Fruit fly (Drosophila melanogaster) whole organism, embryonic: Measurements from ENCODE around the gene Ctr1A.

ENCODE experiments used
- CG10431 ChIP-seq: fragments of 200-800 bp; sonication (Bioruptor generic); optimal IDR thresholded peaks from 3 replicates; lab custom pipeline; 2018; ENCODE audit warnings: missing biosample characterization, mild to moderate bottlenecking, missing genetic modification characterization
- CG10543 ChIP-seq: fragments of 200-800 bp; sonication (Bioruptor generic); optimal IDR thresholded peaks from 3 replicates; lab custom pipeline; 2017; ENCODE audit warnings: missing biosample characterization, mild to moderate bottlenecking, missing genetic modification characterization, moderate library complexity
- CG10959 ChIP-seq: fragments of 200-800 bp; sonication (Bioruptor generic); IDR thresholded peaks from 2 replicates; pipeline ENCODE4 v1.3.6; 2022; ENCODE audit warnings: missing biosample characterization, missing genetic modification characterization
- CG12155 ChIP-seq: fragments of 200-800 bp; sonication (Bioruptor generic); optimal IDR thresholded peaks from 3 replicates; lab custom pipeline; 2016; ENCODE audit warnings: missing biosample characterization, missing genetic modification characterization
- CG13424 ChIP-seq: fragments of 200-800 bp; sonication (Bioruptor generic); optimal IDR thresholded peaks from 2 replicates; lab custom pipeline; 2019; ENCODE audit warnings: missing biosample characterization, mild to moderate bottlenecking, missing genetic modification characterization, moderate library complexity
- CG15479 ChIP-seq: fragments of 200-800 bp; sonication (Bioruptor generic); optimal IDR thresholded peaks from 3 replicates; lab custom pipeline; 2019; ENCODE audit warnings: missing biosample characterization, mild to moderate bottlenecking, missing genetic modification characterization, moderate library complexity
- CG17361 ChIP-seq: fragments of 200-800 bp; sonication (Bioruptor generic); IDR thresholded peaks from 3 replicates; pipeline ENCODE4 v1.3.6; 2022; ENCODE audit warnings: missing biosample characterization, missing genetic modification characterization
- CG17385 ChIP-seq: fragments of 200-800 bp; sonication (Bioruptor generic); optimal IDR thresholded peaks from 3 replicates; lab custom pipeline; 2018; ENCODE audit warnings: missing biosample characterization, mild to moderate bottlenecking, missing genetic modification characterization
- CG18262 ChIP-seq: fragments of 200-800 bp; optimal IDR thresholded peaks from 3 replicates; lab custom pipeline; 2019; ENCODE audit warnings: missing biosample characterization, mild to moderate bottlenecking, missing genetic modification characterization, moderate library complexity
- CG2199 ChIP-seq: fragments of 200-800 bp; sonication (Bioruptor generic); IDR thresholded peaks from 3 replicates; pipeline ENCODE4 v1.3.6; 2022; ENCODE audit warnings: missing biosample characterization, missing genetic modification characterization
- CG3065 ChIP-seq: fragments of 200-800 bp; sonication (Bioruptor generic); optimal IDR thresholded peaks from 2 replicates; lab custom pipeline; 2016; ENCODE audit warnings: missing biosample characterization, missing genetic modification characterization
- CG32532 ChIP-seq: fragments of 200-800 bp; sonication (Bioruptor generic); IDR thresholded peaks from 2 replicates; pipeline ENCODE4 v1.3.6; 2022; ENCODE audit warnings: missing biosample characterization, missing genetic modification characterization
- CG33557 ChIP-seq: fragments of 200-800 bp; sonication (Bioruptor generic); optimal IDR thresholded peaks from 2 replicates; lab custom pipeline; 2019; ENCODE audit warnings: missing biosample characterization, mild to moderate bottlenecking, missing genetic modification characterization, moderate library complexity
- CG42726 ChIP-seq: fragments of 200-800 bp; sonication (Bioruptor generic); IDR thresholded peaks from 2 replicates; pipeline ENCODE4 v1.3.6; 2022; ENCODE audit warnings: missing biosample characterization, missing genetic modification characterization; ENCODE audit not compliant: partially characterized antibody
- CG4617 ChIP-seq: fragments of 200-800 bp; sonication (Bioruptor generic); optimal IDR thresholded peaks from 3 replicates; lab custom pipeline; 2016; ENCODE audit warnings: missing biosample characterization, missing genetic modification characterization, borderline replicate concordance
- CG4820 ChIP-seq: fragments of 200-800 bp; sonication (Bioruptor generic); optimal IDR thresholded peaks from 3 replicates; lab custom pipeline; 2016; ENCODE audit warnings: missing biosample characterization, missing genetic modification characterization
- CG6683 ChIP-seq: fragments of 200-800 bp; sonication (Bioruptor generic); optimal IDR thresholded peaks from 2 replicates; lab custom pipeline; 2017; ENCODE audit warnings: missing biosample characterization, mild to moderate bottlenecking, missing genetic modification characterization, missing genetic modification reagents
- CG6813 ChIP-seq: fragments of 200-800 bp; sonication (Bioruptor generic); optimal IDR thresholded peaks from 2 replicates; lab custom pipeline; 2017; ENCODE audit warnings: missing biosample characterization, missing genetic modification characterization, mild to moderate bottlenecking, moderate library complexity, missing genetic modification reagents
- CG8765 ChIP-seq: fragments of 200-800 bp; sonication (Bioruptor generic); IDR thresholded peaks from 2 replicates; pipeline ENCODE4 v1.3.6; 2022; ENCODE audit warnings: missing biosample characterization, missing genetic modification characterization
- CG8944 ChIP-seq: fragments of 200-800 bp; sonication (Bioruptor generic); optimal IDR thresholded peaks from 3 replicates; lab custom pipeline; 2016; ENCODE audit warnings: missing biosample characterization, missing genetic modification characterization
- CG9215 ChIP-seq: fragments of 200-800 bp; sonication (Bioruptor generic); IDR thresholded peaks from 2 replicates; pipeline ENCODE4 v1.3.6; 2022; ENCODE audit warnings: missing biosample characterization, missing genetic modification characterization
- Doc2 ChIP-seq: fragments of 200-800 bp; sonication (Bioruptor generic); IDR thresholded peaks from 2 replicates; pipeline ENCODE4 v1.3.6; 2022; ENCODE audit warnings: missing biosample characterization, missing genetic modification characterization
- Gsc ChIP-seq: fragments of 200-800 bp; sonication (Bioruptor generic); IDR thresholded peaks from 2 replicates; pipeline ENCODE4 v1.3.6; 2022; ENCODE audit warnings: missing biosample characterization, missing genetic modification characterization
- H2.0 ChIP-seq: fragments of 200-800 bp; sonication (Bioruptor generic); IDR thresholded peaks from 2 replicates; pipeline ENCODE4 v1.3.6; 2022; ENCODE audit warnings: missing biosample characterization, missing genetic modification characterization
- Hmx ChIP-seq: fragments of 200-800 bp; sonication (Bioruptor generic); optimal IDR thresholded peaks from 2 replicates; lab custom pipeline; 2016; ENCODE audit warnings: missing biosample characterization, missing genetic modification characterization
- Oaz ChIP-seq: fragments of 200-800 bp; sonication (Bioruptor generic); IDR thresholded peaks from 2 replicates; pipeline ENCODE4 v1.3.6; 2022; ENCODE audit warnings: missing biosample characterization, missing genetic modification characterization
- Ptx1 ChIP-seq: fragments of 200-800 bp; sonication (Bioruptor generic); IDR thresholded peaks from 2 replicates; pipeline ENCODE4 v1.3.6; 2022; ENCODE audit warnings: missing biosample characterization, missing genetic modification characterization
- Ssrp ChIP-seq: fragments of 200-800 bp; sonication (Bioruptor generic); optimal IDR thresholded peaks from 2 replicates; lab custom pipeline; 2018; ENCODE audit warnings: missing biosample characterization, mild to moderate bottlenecking, missing genetic modification characterization, moderate library complexity
- ab ChIP-seq: fragments of 200-800 bp; sonication (Bioruptor generic); optimal IDR thresholded peaks from 2 replicates; lab custom pipeline; 2016; ENCODE audit warnings: missing biosample characterization, missing genetic modification characterization
- ara ChIP-seq: fragments of 200-800 bp; sonication (Bioruptor generic); IDR thresholded peaks from 2 replicates; pipeline ENCODE4 v1.3.6; 2022; ENCODE audit warnings: missing biosample characterization, missing genetic modification characterization
- bab2 ChIP-seq: fragments of 200-800 bp; sonication (Bioruptor generic); optimal IDR thresholded peaks from 2 replicates; lab custom pipeline; 2016; ENCODE audit warnings: missing biosample characterization, missing genetic modification characterization
- bbx ChIP-seq: fragments of 200-800 bp; sonication (Bioruptor generic); IDR thresholded peaks from 2 replicates; pipeline ENCODE4 v1.3.6; 2022; ENCODE audit warnings: missing biosample characterization, missing genetic modification characterization; ENCODE audit not compliant: partially characterized antibody
- cato ChIP-seq: fragments of 200-800 bp; sonication (Bioruptor generic); optimal IDR thresholded peaks from 2 replicates; lab custom pipeline; 2016; ENCODE audit warnings: missing biosample characterization, missing genetic modification characterization, borderline replicate concordance
- caup ChIP-seq: fragments of 200-800 bp; sonication (Bioruptor generic); optimal IDR thresholded peaks from 3 replicates; lab custom pipeline; 2017; ENCODE audit warnings: missing biosample characterization, mild to moderate bottlenecking, missing genetic modification characterization, moderate library complexity; ENCODE audit not compliant: severe bottlenecking
- danr ChIP-seq: fragments of 200-800 bp; sonication (Bioruptor generic); IDR thresholded peaks from 2 replicates; pipeline ENCODE4 v1.3.6; 2022; ENCODE audit warnings: missing biosample characterization, missing genetic modification characterization
- dpn ChIP-seq, 2 experiments: fragments of 200-800 bp; sonication (Bioruptor generic); optimal IDR thresholded peaks; 3 replicates each; lab custom pipeline; 2016; ENCODE audit warnings: missing biosample characterization in 2 of 2, missing genetic modification characterization in 2 of 2
- eve ChIP-seq, 2 experiments: fragments of >200 bp; optimal IDR thresholded peaks; 2 replicates each; lab custom pipeline; 2017; ENCODE audit warnings: missing biosample characterization in 2 of 2, missing genetic modification characterization in 2 of 2
- gfzf ChIP-seq: fragments of 200-800 bp; sonication (Bioruptor generic); optimal IDR thresholded peaks from 2 replicates; lab custom pipeline; 2016; ENCODE audit warnings: missing biosample characterization, mild to moderate bottlenecking, missing genetic modification characterization, moderate library complexity
- gro ChIP-seq: fragments of 200-800 bp; sonication (Bioruptor generic); optimal IDR thresholded peaks from 2 replicates; lab custom pipeline; 2016; ENCODE audit warnings: missing biosample characterization, missing genetic modification characterization
- ken ChIP-seq: fragments of 200-800 bp; sonication (Bioruptor generic); IDR thresholded peaks from 3 replicates; pipeline ENCODE4 v1.3.6; 2022; ENCODE audit warnings: missing biosample characterization, missing genetic modification characterization
- mam ChIP-seq: fragments of 200-800 bp; sonication (Bioruptor generic); optimal IDR thresholded peaks from 3 replicates; lab custom pipeline; 2016; ENCODE audit warnings: missing biosample characterization, missing genetic modification characterization
- mld ChIP-seq: fragments of 200-800 bp; sonication (Bioruptor generic); IDR thresholded peaks from 3 replicates; pipeline ENCODE4 v1.3.6; 2022; ENCODE audit warnings: missing biosample characterization, missing genetic modification characterization; ENCODE audit not compliant: partially characterized antibody
- nmo ChIP-seq: fragments of 200-800 bp; sonication (Bioruptor generic); optimal IDR thresholded peaks from 2 replicates; lab custom pipeline; 2018; ENCODE audit warnings: missing biosample characterization, mild to moderate bottlenecking, missing genetic modification characterization, moderate library complexity
- oc ChIP-seq: fragments of 200-800 bp; sonication (Bioruptor generic); optimal IDR thresholded peaks from 2 replicates; lab custom pipeline; 2018; ENCODE audit warnings: missing biosample characterization, mild to moderate bottlenecking, missing genetic modification characterization, moderate library complexity
- pzg ChIP-seq: fragments of 200-800 bp; sonication (Bioruptor generic); optimal IDR thresholded peaks from 3 replicates; lab custom pipeline; 2018; ENCODE audit warnings: missing biosample characterization, mild to moderate bottlenecking, missing genetic modification characterization, moderate library complexity
- slp2 ChIP-seq: fragments of 200-800 bp; sonication (Bioruptor generic); optimal IDR thresholded peaks from 2 replicates; lab custom pipeline; 2016; ENCODE audit warnings: missing biosample characterization, missing genetic modification characterization
- sob ChIP-seq: fragments of 200-800 bp; sonication (Bioruptor generic); IDR thresholded peaks from 2 replicates; pipeline ENCODE4 v1.3.6; 2022; ENCODE audit warnings: missing biosample characterization, missing genetic modification characterization
- tna ChIP-seq: fragments of 200-800 bp; sonication (Bioruptor generic); IDR thresholded peaks from 2 replicates; pipeline ENCODE4 v1.3.6; 2022; ENCODE audit warnings: missing biosample characterization, missing genetic modification characterization; ENCODE audit not compliant: partially characterized antibody
- trh ChIP-seq: fragments of 200-800 bp; sonication (Bioruptor generic); optimal IDR thresholded peaks from 2 replicates; lab custom pipeline; 2016; ENCODE audit warnings: missing biosample characterization, missing genetic modification characterization

Ctr1A gene

dm6 chrX:6678635-6679501 lies 17.4 kb downstream of the Ctr1A start, which contains the start of gene ND-ASHI (continued):
- TF ChIP-seq gro (GFP tag; lab: Kevin White, UChicago) (peak; percentile 97), Doc2 (GFP tag; lab: Robert Waterston, UW) (peak; percentile 79), CG17385 (GFP tag; lab: Kevin White, UChicago) (peak; percentile 92), CG4820 (GFP tag; lab: Kevin White, UChicago) (peak; percentile 93), CG6683 (GFP tag; lab: Kevin White, UChicago) (peak; percentile 88), slp2 (peak; percentile 83), CG9215 (GFP tag; lab: Robert Waterston, UW) (peak; percentile 92), CG3065 (GFP tag; lab: Kevin White, UChicago) (peak; percentile 82), pzg (peak; percentile 35), mam (GFP tag; lab: Kevin White, UChicago) (peak; percentile 95), H2.0 (GFP tag; lab: Robert Waterston, UW) (peak; percentile 93), CG42726 (GFP tag; lab: Robert Waterston, UW) (no peak), CG10431 (peak; percentile 72), cato (peak; percentile 69), Gsc (GFP tag; lab: Robert Waterston, UW) (peak; percentile 84), CG4617 (GFP tag; lab: Kevin White, UChicago) (peak; percentile 85), CG18262 (peak; percentile 88), CG8944 (GFP tag; lab: Kevin White, UChicago) (peak; percentile 83), caup (GFP tag; lab: Kevin White, UChicago) (peak; percentile 98), CG17361 (GFP tag; lab: Robert Waterston, UW) (peak; percentile 91), oc (tag; lab: Kevin White, UChicago) (peak; percentile 90), CG6813 (GFP tag; lab: Kevin White, UChicago) (peak; percentile 96), Ssrp (tag; lab: Kevin White, UChicago) (peak; percentile 84), mld (GFP tag; lab: Robert Waterston, UW) (no peak), ab (GFP tag; lab: Kevin White, UChicago) (peak; percentile 89), CG2199 (GFP tag; lab: Robert Waterston, UW) (peak; percentile 90), sob (GFP tag; lab: Robert Waterston, UW) (peak; percentile 97), ken (GFP tag; lab: Robert Waterston, UW) (peak; percentile 95), bbx (GFP tag; lab: Robert Waterston, UW) (no peak), nmo (GFP tag; lab: Kevin White, UChicago) (peak; percentile 94), CG32532 (GFP tag; lab: Robert Waterston, UW) (peak; percentile 99), Ptx1 (GFP tag; lab: Robert Waterston, UW) (peak; percentile 94), bab2 (peak; percentile 93), tna (GFP tag; lab: Robert Waterston, UW) (no peak), danr (GFP tag; lab: Robert Waterston, UW) (peak; percentile 92), CG8765 (GFP tag; lab: Robert Waterston, UW) (peak; percentile 94), eve (GFP tag; optimal IDR thresholded peaks at IDR 0.05; lab: Kevin White, UChicago) (no peak), CG12155 (peak; percentile 93), gfzf (peak; percentile 2), CG15479 (no peak), Oaz (GFP tag; lab: Robert Waterston, UW) (peak; percentile 92), CG13424 (tag; lab: Kevin White, UChicago) (peak; percentile 92), Hmx (GFP tag; lab: Kevin White, UChicago) (no peak), trh (GFP tag; lab: Kevin White, UChicago) (peak; percentile 76), CG10543 (peak; percentile 96), ara (GFP tag; lab: Robert Waterston, UW) (peak; percentile 94), CG33557 (GFP tag; lab: Kevin White, UChicago) (peak; percentile 81), CG10959 (peak; percentile 86), dpn (GFP tag; optimal IDR thresholded peaks at IDR 0.05; lab: Kevin White, UChicago) (peak; percentile 95)
